Worm (Caenorhabditis elegans) whole organism, early embryonic: ENCODE results near the gene ncx-8.

Source experiments
- hnd-1 ChIP-seq: sonication (generic microtip); optimal IDR thresholded peaks from 2 replicates; lab custom pipeline; 2016; ENCODE audit warnings: missing genetic modification characterization, missing compliant biosample characterization
- tbx-11 ChIP-seq: fragments of 200-800 bp; sonication (Bioruptor generic); IDR thresholded peaks from 2 replicates; pipeline ENCODE4 v1.3.6; 2022; ENCODE audit warnings: missing genetic modification characterization, missing compliant biosample characterization

ce11 chrV:5016728-5017127 is 29.7 kb upstream of the ncx-8 start:
- TF ChIP-seq tbx-11 (GFP tag; lab: Robert Waterston, UW) = no peak
- TF ChIP-seq hnd-1 (tag; lab: Kevin White, UChicago) = no peak
